Fruit fly (Drosophila melanogaster): ENCODE data around the gene Ac3.

dm6 chr2L:21632909-21633308 is 522 bp downstream of the Ac3 start:
- TF ChIP-seq Gug (GFP tag; IDR thresholded peaks at IDR 0.05) = no peak
- no peak for TF ChIP-seq cyc (GFP tag; optimal IDR thresholded peaks at IDR 0.05)
- TF ChIP-seq Hr39 (GFP tag; optimal IDR thresholded peaks at IDR 0.05) = no peak
- TF ChIP-seq net (GFP tag; optimal IDR thresholded peaks at IDR 0.05) = no peak
- no peak for TF ChIP-seq Hr38 (GFP tag; optimal IDR thresholded peaks at IDR 0.05)
- no peak for TF ChIP-seq CG8632 (GFP tag; optimal IDR thresholded peaks at IDR 0.05)
- no peak for TF ChIP-seq Hr4 (GFP tag; optimal IDR thresholded peaks at IDR 0.05)
